Worm (Caenorhabditis elegans) whole organism, L4 larva: Measurements from ENCODE around the gene sre-13.

ENCODE experiments used
- F37D6.2 ChIP-seq: sonication (generic microtip); optimal IDR thresholded peaks from 2 replicates; lab custom pipeline; 2016; ENCODE audit warnings: mild to moderate bottlenecking, missing genetic modification characterization, missing compliant biosample characterization
- F44E2.7 ChIP-seq: fragments of 200-800 bp; sonication (Bioruptor generic); IDR thresholded peaks from 2 replicates; pipeline ENCODE4 v2.1.2; 2022; ENCODE audit warnings: missing genetic modification characterization, missing compliant biosample characterization
- F49E8.2 ChIP-seq: sonication (generic microtip); optimal IDR thresholded peaks from 2 replicates; lab custom pipeline; 2016; ENCODE audit warnings: missing compliant biosample characterization, mild to moderate bottlenecking, missing genetic modification characterization, borderline replicate concordance
- R02D3.7 ChIP-seq: fragments of 150-350 bp; sonication (generic microtip); optimal IDR thresholded peaks from 3 replicates; lab custom pipeline; 2014; ENCODE audit warnings: missing biosample characterization, missing genetic modification characterization
- T20F7.1 ChIP-seq: fragments of 200-800 bp; sonication (Bioruptor generic); optimal IDR thresholded peaks from 2 replicates; lab custom pipeline; 2018; ENCODE audit warnings: mild to moderate bottlenecking, missing genetic modification characterization, missing compliant biosample characterization
- Y75B8A.6 ChIP-seq: fragments of 200-800 bp; sonication (Bioruptor generic); IDR thresholded peaks from 2 replicates; pipeline ENCODE4 v1.3.6; 2022; ENCODE audit warnings: missing genetic modification reagents, missing genetic modification characterization, missing compliant biosample characterization
- ZK337.2 ChIP-seq: fragments of 200-800 bp; sonication (Bioruptor generic); IDR thresholded peaks from 2 replicates; pipeline ENCODE4 v1.3.6; 2022; ENCODE audit warnings: missing genetic modification reagents, missing genetic modification characterization, missing compliant biosample characterization
- ZK546.5 ChIP-seq, 2 experiments: sonication (generic microtip); optimal IDR thresholded peaks; 2 replicates each; lab custom pipeline; 2017; ENCODE audit warnings: missing biosample characterization in 2 of 2, missing genetic modification characterization in 2 of 2
- aha-1 ChIP-seq: fragments of 150-350 bp; peaks from one replicate; lab custom pipeline; 2014; ENCODE audit warnings: missing biosample characterization, missing genetic modification characterization
- ama-1 ChIP-seq: fragments of 150-350 bp; optimal IDR thresholded peaks from 2 replicates; lab custom pipeline; 2014; ENCODE audit warnings: inconsistent platforms, mixed read lengths
- attf-4 ChIP-seq: sonication (generic microtip); optimal IDR thresholded peaks from 3 replicates; lab custom pipeline; 2017; ENCODE audit warnings: missing biosample characterization, missing genetic modification characterization
- ceh-20 ChIP-seq: fragments of 200-800 bp; sonication (Bioruptor generic); IDR thresholded peaks from 2 replicates; pipeline ENCODE4 v1.3.6; 2022; ENCODE audit warnings: missing genetic modification reagents, missing genetic modification characterization, missing compliant biosample characterization
- ceh-28 ChIP-seq: fragments of 150-350 bp; optimal IDR thresholded peaks from 2 replicates; lab custom pipeline; 2014; ENCODE audit warnings: missing biosample characterization, missing genetic modification reagents, missing genetic modification characterization
- ceh-32 ChIP-seq: sonication (generic microtip); optimal IDR thresholded peaks from 2 replicates; lab custom pipeline; 2016; ENCODE audit warnings: mild to moderate bottlenecking, missing genetic modification characterization, missing compliant biosample characterization; ENCODE audit not compliant: poor library complexity
- ceh-44 ChIP-seq: fragments of 200-800 bp; sonication (Bioruptor generic); IDR thresholded peaks from 2 replicates; pipeline ENCODE4 v1.3.6; 2022; ENCODE audit warnings: missing genetic modification reagents, missing genetic modification characterization, missing compliant biosample characterization
- ceh-82 ChIP-seq: sonication (generic microtip); optimal IDR thresholded peaks from 2 replicates; lab custom pipeline; 2017; ENCODE audit warnings: missing biosample characterization, missing genetic modification characterization
- ces-1 ChIP-seq: fragments of 150-350 bp; sonication (generic microtip); optimal IDR thresholded peaks from 4 replicates; lab custom pipeline; 2014; ENCODE audit warnings: missing biosample characterization, missing genetic modification reagents, missing genetic modification characterization
- cey-2 ChIP-seq: sonication (generic microtip); optimal IDR thresholded peaks from 3 replicates; lab custom pipeline; 2017; ENCODE audit warnings: missing genetic modification characterization, mild to moderate bottlenecking, missing compliant biosample characterization, antibody characterized with exemption, borderline replicate concordance; ENCODE audit not compliant: insufficient read depth
- daf-16 ChIP-seq, 3 experiments: sonication (generic microtip); optimal IDR thresholded peaks; 2 replicates each; lab custom pipeline; 2016 to 2017; ENCODE audit warnings: missing genetic modification characterization in 3 of 3, missing genetic modification reagents in 3 of 3, mild to moderate bottlenecking in 2 of 3, missing compliant biosample characterization in 2 of 3, missing biosample characterization in 1 of 3, moderate library complexity in 1 of 3
- dmd-6 ChIP-seq: fragments of 200-800 bp; sonication (Bioruptor generic); IDR thresholded peaks from 2 replicates; pipeline ENCODE4 v1.3.6; 2022; ENCODE audit warnings: missing genetic modification reagents, missing genetic modification characterization, missing compliant biosample characterization
- dmd-9 ChIP-seq: fragments of 200-800 bp; sonication (Bioruptor generic); IDR thresholded peaks from 2 replicates; pipeline ENCODE4 v1.3.6; 2022; ENCODE audit warnings: missing genetic modification reagents, missing genetic modification characterization, missing compliant biosample characterization
- duxl-1 ChIP-seq: sonication (generic microtip); optimal IDR thresholded peaks from 2 replicates; lab custom pipeline; 2016; ENCODE audit warnings: mild to moderate bottlenecking, missing genetic modification characterization, moderate library complexity, missing compliant biosample characterization; ENCODE audit not compliant: poor library complexity
- egl-43 ChIP-seq: fragments of 200-800 bp; sonication (Bioruptor generic); IDR thresholded peaks from 2 replicates; pipeline ENCODE4 v1.3.6; 2022; ENCODE audit warnings: missing genetic modification reagents, missing genetic modification characterization, missing compliant biosample characterization
- hif-1 ChIP-seq, 2 experiments: sonication (generic microtip); optimal IDR thresholded peaks; 2 replicates each; lab custom pipeline; 2016 to 2017; ENCODE audit warnings: missing compliant biosample characterization in 2 of 2, missing genetic modification characterization in 2 of 2, missing genetic modification reagents in 2 of 2, missing genotype in 2 of 2, mild to moderate bottlenecking in 1 of 2
- lin-1 ChIP-seq: fragments of 200-800 bp; sonication (Bioruptor generic); IDR thresholded peaks from 2 replicates; pipeline ENCODE4 v1.3.6; 2022; ENCODE audit warnings: missing genetic modification reagents, missing genetic modification characterization, missing compliant biosample characterization
- lir-3 ChIP-seq: sonication (generic microtip); optimal IDR thresholded peaks from 2 replicates; lab custom pipeline; 2016; ENCODE audit warnings: mild to moderate bottlenecking, missing genetic modification characterization, missing compliant biosample characterization
- lsy-2 ChIP-seq, 2 experiments: fragments of 150-350 bp in 1 of 2; sonication (generic microtip) in 1 of 2; optimal IDR thresholded peaks; 2 replicates each; lab custom pipeline; 2014 to 2017; ENCODE audit warnings: missing biosample characterization in 2 of 2, missing genetic modification characterization in 2 of 2
- madf-9 ChIP-seq: fragments of 200-800 bp; sonication (Bioruptor generic); conservative IDR thresholded peaks from 2 replicates; pipeline ENCODE4 v1.3.6; 2022; ENCODE audit warnings: missing genetic modification reagents, missing genetic modification characterization, missing compliant biosample characterization
- mep-1 ChIP-seq: fragments of 150-350 bp; sonication (generic microtip); optimal IDR thresholded peaks from 3 replicates; lab custom pipeline; 2014; ENCODE audit warnings: missing biosample characterization, missing genetic modification characterization
- nhr-10 ChIP-seq: fragments of 150-350 bp; optimal IDR thresholded peaks from 2 replicates; lab custom pipeline; 2014; ENCODE audit warnings: missing biosample characterization, missing genetic modification characterization
- nhr-102 ChIP-seq: sonication (generic microtip); optimal IDR thresholded peaks from 2 replicates; lab custom pipeline; 2016; ENCODE audit warnings: mild to moderate bottlenecking, missing genetic modification characterization, moderate library complexity, missing compliant biosample characterization
- nhr-11 ChIP-seq: fragments of 150-350 bp; optimal IDR thresholded peaks from 2 replicates; lab custom pipeline; 2014; ENCODE audit warnings: missing biosample characterization, missing genetic modification characterization
- nhr-111 ChIP-seq: fragments of 200-800 bp; sonication (Bioruptor generic); optimal IDR thresholded peaks from 2 replicates; lab custom pipeline; 2018; ENCODE audit warnings: mild to moderate bottlenecking, missing genetic modification characterization, missing compliant biosample characterization
- nhr-28 ChIP-seq: fragments of 150-350 bp; optimal IDR thresholded peaks from 2 replicates; lab custom pipeline; 2014; ENCODE audit warnings: missing biosample characterization, missing genetic modification characterization
- nhr-41 ChIP-seq: fragments of 200-800 bp; sonication (Bioruptor generic); IDR thresholded peaks from 2 replicates; pipeline ENCODE4 v1.3.6; 2022; ENCODE audit warnings: missing genetic modification reagents, missing genetic modification characterization, missing compliant biosample characterization
- nhr-76 ChIP-seq: fragments of 150-350 bp; optimal IDR thresholded peaks from 2 replicates; lab custom pipeline; 2014; ENCODE audit warnings: missing biosample characterization, missing genetic modification characterization
- nhr-77 ChIP-seq: fragments of 150-350 bp; optimal IDR thresholded peaks from 2 replicates; lab custom pipeline; 2014; ENCODE audit warnings: missing biosample characterization, missing genetic modification characterization
- rbr-2 ChIP-seq: sonication (generic microtip); optimal IDR thresholded peaks from 2 replicates; lab custom pipeline; 2016; ENCODE audit warnings: missing genotype, missing genetic modification characterization, missing compliant biosample characterization
- sdz-12 ChIP-seq: fragments of 200-800 bp; sonication (Bioruptor generic); optimal IDR thresholded peaks from 2 replicates; lab custom pipeline; 2018; ENCODE audit warnings: mild to moderate bottlenecking, missing genetic modification characterization, missing compliant biosample characterization
- skn-1 ChIP-seq: fragments of 150-350 bp; optimal IDR thresholded peaks from 2 replicates; lab custom pipeline; 2014; ENCODE audit warnings: missing biosample characterization, missing genetic modification characterization
- snpc-1.2 ChIP-seq: fragments of 200-800 bp; sonication (Bioruptor generic); IDR thresholded peaks from 2 replicates; pipeline ENCODE4 v1.3.6; 2022; ENCODE audit warnings: missing genetic modification reagents, missing genetic modification characterization, missing compliant biosample characterization
- snpc-4 ChIP-seq: fragments of 150-350 bp; optimal IDR thresholded peaks from 2 replicates; lab custom pipeline; 2014; ENCODE audit warnings: missing biosample characterization, missing genetic modification characterization
- spr-1 ChIP-seq: sonication (generic microtip); optimal IDR thresholded peaks from 2 replicates; lab custom pipeline; 2016; ENCODE audit warnings: mild to moderate bottlenecking, missing genetic modification characterization, missing compliant biosample characterization
- tag-97 ChIP-seq: fragments of 200-800 bp; sonication (Bioruptor generic); IDR thresholded peaks from 2 replicates; pipeline ENCODE4 v1.3.6; 2022; ENCODE audit warnings: missing genetic modification characterization, missing compliant biosample characterization
- unc-62 ChIP-seq, 3 experiments: fragments of 150-350 bp in 1 of 3; sonication (generic microtip); optimal IDR thresholded peaks in 2 of 3; peaks in 1 of 3; 1 replicate in 1 of 3; 2 replicates in 2 of 3; lab custom pipeline; 2014 to 2017; ENCODE audit warnings: missing biosample characterization in 3 of 3, missing genetic modification characterization in 3 of 3, missing genetic modification reagents in 3 of 3, missing genotype in 1 of 3
- vab-7 ChIP-seq: fragments of 200-800 bp; sonication (Bioruptor generic); IDR thresholded peaks from 2 replicates; pipeline ENCODE4 v1.3.6; 2022; ENCODE audit warnings: missing genetic modification reagents, missing genetic modification characterization, missing compliant biosample characterization
- zag-1 ChIP-seq: fragments of 150-350 bp; optimal IDR thresholded peaks from 2 replicates; lab custom pipeline; 2014; ENCODE audit warnings: missing biosample characterization, missing genetic modification characterization
- zip-11 ChIP-seq: fragments of 200-800 bp; sonication (Bioruptor generic); IDR thresholded peaks from 2 replicates; pipeline ENCODE4 v1.3.6; 2022; ENCODE audit warnings: missing genetic modification characterization, missing compliant biosample characterization
- zip-2 ChIP-seq: fragments of 150-350 bp; optimal IDR thresholded peaks from 2 replicates; lab custom pipeline; 2014; ENCODE audit warnings: missing biosample characterization, missing genetic modification characterization
- ztf-11 ChIP-seq: fragments of 150-350 bp; optimal IDR thresholded peaks from 2 replicates; lab custom pipeline; 2014; ENCODE audit warnings: missing biosample characterization, missing genetic modification characterization
- ztf-7 ChIP-seq: fragments of 150-350 bp; optimal IDR thresholded peaks from 2 replicates; lab custom pipeline; 2014; ENCODE audit warnings: missing biosample characterization, missing genetic modification characterization

Gene sre-13

ce11 chrII:14616927-14617326 lies 19.7 kb downstream of the sre-13 start:
- TF ChIP-seq ceh-28 (tag; lab: Kevin White, UChicago), result no peak
- peak; percentile 55 for TF ChIP-seq dmd-6 (GFP tag; lab: Robert Waterston, UW)
- peak; percentile 81 for TF ChIP-seq duxl-1 (tag; lab: Kevin White, UChicago)
- no peak for TF ChIP-seq snpc-4 (tag; lab: Kevin White, UChicago)
- no peak for TF ChIP-seq ZK546.5 (tag; optimal IDR thresholded peaks at IDR 0.05; lab: Kevin White, UChicago)
- TF ChIP-seq rbr-2 (tag; lab: Kevin White, UChicago), result peak; percentile 4
- peak in 1 of 2 experiments; percentile 88 for TF ChIP-seq daf-16 (GFP tag; optimal IDR thresholded peaks at IDR 0.05; lab: Kevin White, UChicago)
- TF ChIP-seq daf-16 (tag; optimal IDR thresholded peaks at IDR 0.05; lab: Kevin White, UChicago), result peak; percentile 67
- TF ChIP-seq nhr-76 (tag; lab: Kevin White, UChicago), result no peak
- TF ChIP-seq spr-1 (tag; lab: Kevin White, UChicago), result peak; percentile 14
- no peak for TF ChIP-seq nhr-11 (tag; lab: Kevin White, UChicago)
- no peak for TF ChIP-seq ceh-82 (tag; lab: Kevin White, UChicago)
- peak; percentile 66; the same call in 1 of the 2 replicates for TF ChIP-seq madf-9 (GFP tag; lab: Robert Waterston, UW)
- no peak for TF ChIP-seq ama-1 (lab: Kevin White, UChicago)
- TF ChIP-seq T20F7.1 (GFP tag; lab: Kevin White, UChicago), result no peak
- peak; percentile 82; the same call in 1 of the 2 replicates for TF ChIP-seq nhr-41 (GFP tag; lab: Robert Waterston, UW)
- no peak for TF ChIP-seq F37D6.2 (tag; lab: Kevin White, UChicago)
- TF ChIP-seq ceh-44 (GFP tag; lab: Robert Waterston, UW), result 0 out of 2 replicates have a peak, but pooled peaks have one; percentile 28
- no peak for TF ChIP-seq R02D3.7 (tag; lab: Kevin White, UChicago)
- peak; percentile 84 for TF ChIP-seq snpc-1.2
- TF ChIP-seq ceh-32 (tag; lab: Kevin White, UChicago), result no peak
- no peak for TF ChIP-seq ces-1 (GFP tag; lab: Kevin White, UChicago)
- TF ChIP-seq nhr-111 (GFP tag; lab: Kevin White, UChicago), result peak; percentile 2
- no peak for TF ChIP-seq attf-4 (tag; lab: Kevin White, UChicago)
- no peak for TF ChIP-seq cey-2 (tag; lab: Kevin White, UChicago)
- TF ChIP-seq ZK337.2, result 0 out of 2 replicates have a peak, but pooled peaks have one; percentile 17
- no peak for TF ChIP-seq zag-1 (tag; lab: Kevin White, UChicago)
- peak; percentile 42 for TF ChIP-seq lir-3 (tag; lab: Kevin White, UChicago)
- TF ChIP-seq unc-62 (GFP tag; optimal IDR thresholded peaks at IDR 0.05 in 1 of 2; lab: Kevin White, UChicago), result peak in 1 of 2 experiments; percentile 96
- TF ChIP-seq unc-62 (tag; optimal IDR thresholded peaks at IDR 0.05; lab: Kevin White, UChicago), result no peak
- TF ChIP-seq lsy-2 (tag; optimal IDR thresholded peaks at IDR 0.05; lab: Kevin White, UChicago), result peak in 1 of 2 experiments; percentile 15
- no peak for TF ChIP-seq nhr-28
- peak; percentile 44 for TF ChIP-seq nhr-102 (tag; lab: Kevin White, UChicago)
- TF ChIP-seq ztf-7 (tag; lab: Kevin White, UChicago), result no peak
- TF ChIP-seq zip-2 (tag; lab: Kevin White, UChicago), result no peak
- no peak for TF ChIP-seq skn-1 (tag; lab: Kevin White, UChicago)
- no peak for TF ChIP-seq zip-11 (GFP tag; lab: Robert Waterston, UW)
- TF ChIP-seq tag-97 (GFP tag; lab: Robert Waterston, UW), result no peak
- TF ChIP-seq nhr-77, result no peak
- peak; percentile 66; the same call in 1 of the 2 replicates for TF ChIP-seq F44E2.7 (GFP tag; lab: Robert Waterston, UW)
- TF ChIP-seq aha-1 (tag; lab: Kevin White, UChicago), result no peak
- peak; percentile 85 for TF ChIP-seq vab-7 (GFP tag; lab: Robert Waterston, UW)
- TF ChIP-seq Y75B8A.6 (GFP tag; lab: Robert Waterston, UW), result no peak
- TF ChIP-seq ztf-11 (tag; lab: Kevin White, UChicago), result no peak
- TF ChIP-seq dmd-9 (GFP tag; lab: Robert Waterston, UW), result no peak
- TF ChIP-seq mep-1 (tag; lab: Kevin White, UChicago), result no peak
- no peak for TF ChIP-seq F49E8.2 (tag; lab: Kevin White, UChicago)
- TF ChIP-seq lin-1 (GFP tag; lab: Robert Waterston, UW), result peak; percentile 79
- TF ChIP-seq egl-43 (GFP tag; lab: Robert Waterston, UW), result peak; percentile 92
- no peak for TF ChIP-seq nhr-10
- no peak for TF ChIP-seq sdz-12
- TF ChIP-seq hif-1 (tag; optimal IDR thresholded peaks at IDR 0.05; lab: Kevin White, UChicago), result no peak
- TF ChIP-seq ceh-20 (GFP tag; lab: Robert Waterston, UW), result peak; percentile 64
